Fruit fly (Drosophila melanogaster): ENCODE data around the gene Sirt2.

- TF ChIP-seq tai (GFP tag; optimal IDR thresholded peaks at IDR 0.05) = no peak
- TF ChIP-seq fru (GFP tag; optimal IDR thresholded peaks at IDR 0.05) = no peak
- no peak for TF ChIP-seq brk (GFP tag; optimal IDR thresholded peaks at IDR 0.05)
- no peak for TF ChIP-seq Myc (optimal IDR thresholded peaks at IDR 0.05)
Observed at dm6 chr3R:20288069-20288468, 40.2 kb upstream of the Sirt2 start.

Data from whole organism, wandering third instar larva.